Worm (Caenorhabditis elegans): ENCODE measurements around the gene Y39B6A.37.

Y39B6A.37 gene

DNA sequence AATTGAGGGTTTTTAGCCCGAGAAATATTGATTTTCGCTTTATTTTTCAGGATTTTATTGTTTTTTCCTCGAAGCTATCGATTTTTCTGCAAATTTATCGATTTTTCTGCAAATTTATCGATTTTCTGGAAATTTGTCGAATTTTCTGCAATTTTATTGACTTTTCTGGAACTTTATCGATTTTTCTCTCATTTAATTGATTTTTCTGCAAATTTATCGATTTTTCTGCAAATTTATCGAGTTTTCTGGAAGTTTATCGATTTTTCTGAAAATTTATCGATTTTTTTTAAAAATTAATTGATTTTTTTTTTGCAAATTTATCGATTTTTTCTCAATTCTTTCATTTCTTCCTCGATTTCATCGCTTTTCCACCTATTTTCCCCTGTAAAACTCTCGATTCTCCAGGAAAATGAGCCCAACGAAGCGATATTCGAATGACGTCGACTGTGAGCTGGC, 2.9 kb downstream of the Y39B6A.37 start, which contains the start of gene gtf-2F2:
TSS of gene gtf-2F2 (plus strand) at position 406 of the 456 bp plus-strand sequence.
- TF ChIP-seq aly-2 (tag; optimal IDR thresholded peaks at IDR 0.05) (no peak), sem-4 (tag; optimal IDR thresholded peaks at IDR 0.05) (no peak), nhr-237 (tag; optimal IDR thresholded peaks at IDR 0.05) (no peak), peb-1 (tag; optimal IDR thresholded peaks at IDR 0.05) (no peak), unc-39 (tag; optimal IDR thresholded peaks at IDR 0.05) (no peak), unc-62 (GFP tag; optimal IDR thresholded peaks at IDR 0.05) (no peak), ama-1 (optimal IDR thresholded peaks at IDR 0.05) (no peak), sma-3 (GFP tag; optimal IDR thresholded peaks at IDR 0.05) (no peak), ceh-16 (tag; optimal IDR thresholded peaks at IDR 0.05) (no peak), sma-9 (GFP tag; optimal IDR thresholded peaks at IDR 0.05) (no peak), sma-9 (tag; optimal IDR thresholded peaks at IDR 0.05) (no peak), unc-55 (GFP tag; optimal IDR thresholded peaks at IDR 0.05) (no peak), Y55F3AM.14 (GFP tag; optimal IDR thresholded peaks at IDR 0.05) (no peak), mab-5 (tag; optimal IDR thresholded peaks at IDR 0.05) (no peak), crh-2 (tag; optimal IDR thresholded peaks at IDR 0.05) (no peak), elt-1 (tag; optimal IDR thresholded peaks at IDR 0.05) (no peak), zag-1 (tag; optimal IDR thresholded peaks at IDR 0.05) (no peak), nhr-129 (tag; optimal IDR thresholded peaks at IDR 0.05) (no peak), R02D3.7 (tag; optimal IDR thresholded peaks at IDR 0.05) (no peak)

DNA sequence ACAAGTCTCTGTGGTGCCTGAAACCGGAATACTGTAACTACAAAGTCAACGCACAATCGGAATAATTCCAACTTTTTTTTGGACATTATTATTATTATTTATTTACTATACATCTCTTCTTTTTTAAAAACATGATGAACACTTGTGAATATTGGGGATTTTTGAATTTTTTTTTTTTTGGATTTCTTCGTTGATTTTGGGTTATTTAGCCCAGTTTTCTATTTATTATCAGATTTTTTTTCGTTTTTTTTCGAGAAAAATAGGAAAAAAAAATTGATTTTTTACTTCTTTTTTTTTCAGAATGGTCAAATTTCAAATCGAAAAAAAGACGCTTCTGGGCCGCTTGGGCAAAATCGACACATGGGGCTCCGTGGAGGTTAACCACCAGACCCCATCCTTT, 7.4 kb downstream of the Y39B6A.37 start, which contains the start of gene tgt-2:
TSS of gene tgt-2 (plus strand) at position 301 of the 400 bp plus-strand sequence.
- TF ChIP-seq blmp-1 (tag; optimal IDR thresholded peaks at IDR 0.05; ENCODE audit: insufficient read depth): no peak
- no peak for TF ChIP-seq unc-62 (GFP tag; optimal IDR thresholded peaks at IDR 0.05)
- TF ChIP-seq unc-39 (tag; optimal IDR thresholded peaks at IDR 0.05): no peak
- no peak for TF ChIP-seq ceh-16 (tag; optimal IDR thresholded peaks at IDR 0.05)
- TF ChIP-seq nhr-237 (tag; optimal IDR thresholded peaks at IDR 0.05): no peak
- no peak for TF ChIP-seq fos-1 (tag; optimal IDR thresholded peaks at IDR 0.05)
- no peak for TF ChIP-seq sma-3 (GFP tag; optimal IDR thresholded peaks at IDR 0.05)
- TF ChIP-seq lin-13 (GFP tag; optimal IDR thresholded peaks at IDR 0.05): no peak
- TF ChIP-seq ama-1 (optimal IDR thresholded peaks at IDR 0.05): no peak
- no peak for TF ChIP-seq unc-55 (GFP tag; optimal IDR thresholded peaks at IDR 0.05)

DNA sequence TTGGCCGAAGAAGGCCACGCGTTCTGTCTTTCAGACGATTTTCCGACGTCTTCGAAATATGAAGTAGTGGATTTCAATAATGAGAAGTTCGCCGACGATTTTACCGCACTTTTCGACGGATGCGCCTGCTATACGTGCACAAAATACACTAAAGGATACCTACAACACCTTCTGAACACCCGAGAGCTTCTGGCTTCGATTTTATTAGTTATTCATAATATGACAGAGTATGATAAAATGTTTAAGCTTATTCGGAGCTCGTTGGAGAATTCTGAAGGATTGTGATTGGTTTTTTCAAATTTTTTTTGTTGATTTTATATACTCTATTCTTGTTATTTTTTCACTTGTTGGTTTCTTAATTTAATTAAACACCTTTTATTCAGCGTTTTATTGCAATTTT, 9.9 kb downstream of the Y39B6A.37 start:
- TF ChIP-seq elt-3 (tag; optimal IDR thresholded peaks at IDR 0.05): no peak
- TF ChIP-seq nhr-23 (tag; optimal IDR thresholded peaks at IDR 0.05): no peak
- TF ChIP-seq R02D3.7 (tag; optimal IDR thresholded peaks at IDR 0.05): no peak
- TF ChIP-seq gmeb-1 (tag; optimal IDR thresholded peaks at IDR 0.05): no peak
- TF ChIP-seq ama-1 (optimal IDR thresholded peaks at IDR 0.05): no peak
- no peak for TF ChIP-seq dmd-4 (tag; optimal IDR thresholded peaks at IDR 0.05)
- no peak for TF ChIP-seq nhr-10 (tag; optimal IDR thresholded peaks at IDR 0.05)

ce11 chrV:19001016-19001415, 10.4 kb downstream of the Y39B6A.37 start, which contains the start of gene Y39B6A.34:
Y39B6A.34 (plus strand) TSS chrV:19001018.
- TF ChIP-seq dmd-4 (tag; optimal IDR thresholded peaks at IDR 0.05) (no peak), fos-1 (tag; optimal IDR thresholded peaks at IDR 0.05) (no peak), lsy-2 (tag; optimal IDR thresholded peaks at IDR 0.05) (peak in 1 of 2 experiments; percentile 24), sma-9 (GFP tag; optimal IDR thresholded peaks at IDR 0.05) (peak; percentile 25), sma-9 (tag; optimal IDR thresholded peaks at IDR 0.05) (no peak), F13H6.1 (tag; optimal IDR thresholded peaks at IDR 0.05) (peak; percentile 13), unc-55 (GFP tag; optimal IDR thresholded peaks at IDR 0.05) (peak; percentile 41), C34F6.9 (tag; optimal IDR thresholded peaks at IDR 0.05) (peak; percentile 23)

ce11 chrV:19001656-19002055, 11.0 kb downstream of the Y39B6A.37 start, which contains the start of gene Y39B6A.33:
Y39B6A.33 (plus strand) TSS chrV:19001956.
- TF ChIP-seq elt-3 (tag; optimal IDR thresholded peaks at IDR 0.05) (no peak), sma-9 (GFP tag; optimal IDR thresholded peaks at IDR 0.05) (no peak), sma-9 (tag; optimal IDR thresholded peaks at IDR 0.05) (no peak), nhr-25 (tag; optimal IDR thresholded peaks at IDR 0.05) (no peak), gmeb-1 (tag; optimal IDR thresholded peaks at IDR 0.05) (no peak), peb-1 (tag; optimal IDR thresholded peaks at IDR 0.05) (no peak), unc-55 (GFP tag; optimal IDR thresholded peaks at IDR 0.05) (no peak)

- TF ChIP-seq egl-27 (tag; optimal IDR thresholded peaks at IDR 0.05) (no peak), sem-4 (tag; optimal IDR thresholded peaks at IDR 0.05) (no peak), F13H6.1 (tag; optimal IDR thresholded peaks at IDR 0.05) (no peak), mbf-1 (tag; optimal IDR thresholded peaks at IDR 0.05) (no peak), mdl-1 (tag; optimal IDR thresholded peaks at IDR 0.05) (no peak), C34F6.9 (tag; optimal IDR thresholded peaks at IDR 0.05) (no peak), zag-1 (tag; optimal IDR thresholded peaks at IDR 0.05) (no peak), nhr-12 (tag; optimal IDR thresholded peaks at IDR 0.05) (no peak), R02D3.7 (tag; optimal IDR thresholded peaks at IDR 0.05) (no peak), nhr-10 (tag; optimal IDR thresholded peaks at IDR 0.05) (no peak), peb-1 (tag; optimal IDR thresholded peaks at IDR 0.05) (no peak), blmp-1 (tag; optimal IDR thresholded peaks at IDR 0.05; ENCODE audit: insufficient read depth) (no peak)
Measured at ce11 chrV:19010405-19010804, 19.8 kb downstream of the Y39B6A.37 start.
